Worm (Caenorhabditis elegans) whole organism, L2 larva: Measurements from ENCODE around the gene C06E4.1.

Experiments used
- ama-1 ChIP-seq: fragments of 150-350 bp; optimal IDR thresholded peaks from 2 replicates; lab custom pipeline; 2018; ENCODE audit warnings: inconsistent platforms
- dmd-4 ChIP-seq: sonication (generic microtip); optimal IDR thresholded peaks from 2 replicates; lab custom pipeline; 2017; ENCODE audit warnings: missing biosample characterization, missing genetic modification characterization
- mdl-1 ChIP-seq, 2 experiments: fragments of 150-350 bp in 1 of 2; sonication (generic microtip) in 1 of 2; optimal IDR thresholded peaks; 2 replicates each; lab custom pipeline; 2017; ENCODE audit warnings: missing biosample characterization in 2 of 2, missing genetic modification characterization in 2 of 2
- nhr-11 ChIP-seq: fragments of 150-350 bp; optimal IDR thresholded peaks from 2 replicates; lab custom pipeline; 2014; ENCODE audit warnings: missing biosample characterization, missing genetic modification characterization
- ztf-4 ChIP-seq: fragments of 150-350 bp; optimal IDR thresholded peaks from 2 replicates; lab custom pipeline; 2014; ENCODE audit warnings: missing biosample characterization, missing genetic modification characterization

DNA sequence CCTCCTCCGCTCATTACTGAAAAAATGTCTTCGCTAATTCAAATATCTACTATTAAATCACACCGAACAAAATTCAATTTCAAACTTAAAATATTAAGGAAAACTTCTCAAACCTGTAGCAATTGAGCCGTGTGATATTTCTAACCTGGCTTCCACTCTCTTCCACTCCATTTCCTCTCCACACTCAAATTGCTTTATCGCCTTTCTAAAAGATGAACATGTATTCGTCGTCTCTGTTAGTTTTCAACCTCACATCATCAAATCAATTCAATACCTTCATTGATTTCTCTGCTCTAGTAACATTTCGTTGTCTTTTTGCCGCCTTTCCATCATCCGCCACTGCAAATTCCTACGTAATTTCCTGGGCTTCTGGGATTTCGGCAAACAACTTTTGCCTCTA is 8.9 kb downstream of the C06E4.1 start, which contains the start of gene F42C5.4:
- no peak for TF ChIP-seq mdl-1 (tag; optimal IDR thresholded peaks at IDR 0.05; lab: Kevin White, UChicago)
- TF ChIP-seq ama-1 (lab: Kevin White, UChicago) = no peak
- no peak for TF ChIP-seq nhr-11 (tag; lab: Kevin White, UChicago)
- TF ChIP-seq ztf-4 (tag; lab: Kevin White, UChicago) = no peak
- TF ChIP-seq dmd-4 (tag; lab: Kevin White, UChicago) = no peak
